Fruit fly (Drosophila melanogaster) whole organism, embryonic: ENCODE measurements around the gene CG34057.

ENCODE experiments used
- CG10209 ChIP-seq: fragments of 200-800 bp; sonication (Bioruptor generic); optimal IDR thresholded peaks from 3 replicates; lab custom pipeline; 2017; ENCODE audit warnings: missing biosample characterization, mild to moderate bottlenecking, missing genetic modification characterization, missing genetic modification reagents
- CG1233 ChIP-seq: fragments of 200-800 bp; sonication (Bioruptor generic); optimal IDR thresholded peaks from 4 replicates; lab custom pipeline; 2018; ENCODE audit warnings: missing biosample characterization, mild to moderate bottlenecking, missing genetic modification characterization
- CG12659 ChIP-seq: fragments of 200-800 bp; sonication (Bioruptor generic); optimal IDR thresholded peaks from 3 replicates; lab custom pipeline; 2017; ENCODE audit warnings: mild to moderate bottlenecking, missing biosample characterization, missing genetic modification reagents, missing genetic modification characterization
- CG13296 ChIP-seq: fragments of 200-800 bp; sonication (Bioruptor generic); optimal IDR thresholded peaks from 3 replicates; lab custom pipeline; 2018; ENCODE audit warnings: missing biosample characterization, mild to moderate bottlenecking, missing genetic modification characterization
- CG17829 ChIP-seq: fragments of 200-800 bp; optimal IDR thresholded peaks from 2 replicates; lab custom pipeline; 2019; ENCODE audit warnings: missing biosample characterization, mild to moderate bottlenecking, missing genetic modification characterization, moderate library complexity
- CG2116 ChIP-seq: fragments of 200-800 bp; sonication (Bioruptor generic); optimal IDR thresholded peaks from 3 replicates; lab custom pipeline; 2018; ENCODE audit warnings: missing biosample characterization, mild to moderate bottlenecking, missing genetic modification characterization
- CG31441 ChIP-seq: fragments of 200-800 bp; sonication (Bioruptor generic); IDR thresholded peaks from 2 replicates; pipeline ENCODE4 v1.3.6; 2022; ENCODE audit warnings: missing biosample characterization, missing genetic modification characterization
- CG32532 ChIP-seq: fragments of 200-800 bp; sonication (Bioruptor generic); IDR thresholded peaks from 2 replicates; pipeline ENCODE4 v1.3.6; 2022; ENCODE audit warnings: missing biosample characterization, missing genetic modification characterization
- CG4328 ChIP-seq: fragments of 200-800 bp; sonication (Bioruptor generic); optimal IDR thresholded peaks from 3 replicates; lab custom pipeline; 2017; ENCODE audit warnings: missing biosample characterization, missing genetic modification reagents, missing genetic modification characterization
- CG43689 ChIP-seq: fragments of 200-800 bp; sonication (Bioruptor generic); IDR thresholded peaks from 2 replicates; pipeline ENCODE4 v1.3.6; 2022; ENCODE audit warnings: missing biosample characterization, missing genetic modification characterization
- CG4404 ChIP-seq: fragments of 200-800 bp; sonication (Bioruptor generic); IDR thresholded peaks from 2 replicates; pipeline ENCODE4 v1.3.6; 2022; ENCODE audit warnings: missing biosample characterization, missing genetic modification characterization
- CG4730 ChIP-seq: fragments of 200-800 bp; sonication (Bioruptor generic); IDR thresholded peaks from 2 replicates; pipeline ENCODE4 v1.3.6; 2022; ENCODE audit warnings: missing biosample characterization, missing genetic modification characterization
- CG7372 ChIP-seq: fragments of 200-800 bp; sonication (Bioruptor generic); IDR thresholded peaks from 2 replicates; pipeline ENCODE4 v1.3.6; 2022; ENCODE audit warnings: missing biosample characterization, missing genetic modification characterization
- CG7556 ChIP-seq: fragments of 200-800 bp; sonication (Bioruptor generic); optimal IDR thresholded peaks from 2 replicates; lab custom pipeline; 2017; ENCODE audit warnings: missing biosample characterization, mild to moderate bottlenecking, missing genetic modification characterization
- CG8290 ChIP-seq, 3 experiments: fragments of 200-800 bp; sonication (Bioruptor generic); optimal IDR thresholded peaks; 2 replicates each; lab custom pipeline; 2016 to 2019; ENCODE audit warnings: missing biosample characterization in 3 of 3, missing genetic modification characterization in 3 of 3, mild to moderate bottlenecking in 2 of 3, moderate library complexity in 1 of 3
- CG9609 ChIP-seq: fragments of 200-800 bp; sonication (Bioruptor generic); optimal IDR thresholded peaks from 3 replicates; lab custom pipeline; 2016; ENCODE audit warnings: missing biosample characterization, missing genetic modification characterization
- CG9727 ChIP-seq: fragments of 200-800 bp; sonication (Bioruptor generic); optimal IDR thresholded peaks from 3 replicates; lab custom pipeline; 2017; ENCODE audit warnings: missing biosample characterization, mild to moderate bottlenecking, missing genetic modification characterization
- Dfd ChIP-seq, 2 experiments: fragments of >200 bp; optimal IDR thresholded peaks; 2 replicates each; lab custom pipeline; 2017; ENCODE audit warnings: missing biosample characterization in 2 of 2, missing genetic modification characterization in 2 of 2
- Dip3 ChIP-seq: fragments of 200-800 bp; sonication (Bioruptor generic); optimal IDR thresholded peaks from 3 replicates; lab custom pipeline; 2016; ENCODE audit warnings: missing biosample characterization, missing genetic modification characterization
- Dref ChIP-seq: fragments of 200-800 bp; sonication (Bioruptor generic); IDR thresholded peaks from 2 replicates; pipeline ENCODE4 v1.3.6; 2022; ENCODE audit warnings: missing biosample characterization, missing genetic modification characterization
- Elba2 ChIP-seq: fragments of 200-800 bp; sonication (Bioruptor generic); optimal IDR thresholded peaks from 3 replicates; lab custom pipeline; 2016; ENCODE audit warnings: missing biosample characterization, missing genetic modification characterization
- HLH3B ChIP-seq: fragments of 200-800 bp; sonication (Bioruptor generic); IDR thresholded peaks from 2 replicates; pipeline ENCODE4 v1.3.6; 2022; ENCODE audit warnings: missing biosample characterization, missing genetic modification characterization
- Hand ChIP-seq: fragments of 200-800 bp; sonication (Bioruptor generic); optimal IDR thresholded peaks from 2 replicates; lab custom pipeline; 2017; ENCODE audit warnings: mild to moderate bottlenecking, missing biosample characterization, missing genetic modification reagents, missing genetic modification characterization
- HmgZ ChIP-seq: fragments of 200-800 bp; sonication (Bioruptor generic); optimal IDR thresholded peaks from 2 replicates; lab custom pipeline; 2018; ENCODE audit warnings: missing biosample characterization, mild to moderate bottlenecking, missing genetic modification characterization
- Hr3 ChIP-seq: fragments of 200-800 bp; sonication (Bioruptor generic); optimal IDR thresholded peaks from 3 replicates; lab custom pipeline; 2016; ENCODE audit warnings: missing biosample characterization, missing genetic modification characterization
- Lpt ChIP-seq: fragments of >200 bp; optimal IDR thresholded peaks from 2 replicates; lab custom pipeline; 2018; ENCODE audit warnings: missing biosample characterization, missing genetic modification characterization
- Myb ChIP-seq: fragments of 200-800 bp; sonication (Bioruptor generic); optimal IDR thresholded peaks from 2 replicates; lab custom pipeline; 2016; ENCODE audit warnings: missing biosample characterization, missing genetic modification characterization
- Oli ChIP-seq: fragments of 200-800 bp; sonication (Bioruptor generic); optimal IDR thresholded peaks from 2 replicates; lab custom pipeline; 2018; ENCODE audit warnings: missing biosample characterization, mild to moderate bottlenecking, missing genetic modification characterization, moderate library complexity
- Xbp1 ChIP-seq: fragments of 200-800 bp; sonication (Bioruptor generic); optimal IDR thresholded peaks from 3 replicates; lab custom pipeline; 2016; ENCODE audit warnings: missing biosample characterization, mild to moderate bottlenecking, missing genetic modification characterization
- ara ChIP-seq: fragments of 200-800 bp; sonication (Bioruptor generic); IDR thresholded peaks from 2 replicates; pipeline ENCODE4 v1.3.6; 2022; ENCODE audit warnings: missing biosample characterization, missing genetic modification characterization
- caup ChIP-seq: fragments of 200-800 bp; sonication (Bioruptor generic); optimal IDR thresholded peaks from 3 replicates; lab custom pipeline; 2017; ENCODE audit warnings: missing biosample characterization, mild to moderate bottlenecking, missing genetic modification characterization, moderate library complexity; ENCODE audit not compliant: severe bottlenecking
- croc ChIP-seq: fragments of 200-800 bp; sonication (Bioruptor generic); conservative IDR thresholded peaks from 3 replicates; pipeline ENCODE4 v1.3.6; 2022; ENCODE audit warnings: missing biosample characterization, missing genetic modification characterization
- dpn ChIP-seq, 2 experiments: fragments of 200-800 bp; sonication (Bioruptor generic); optimal IDR thresholded peaks; 3 replicates each; lab custom pipeline; 2016; ENCODE audit warnings: missing biosample characterization in 2 of 2, missing genetic modification characterization in 2 of 2
- ems ChIP-seq: fragments of 200-800 bp; sonication (Bioruptor generic); optimal IDR thresholded peaks from 3 replicates; lab custom pipeline; 2016; ENCODE audit warnings: missing biosample characterization, missing genetic modification characterization
- gcm2 ChIP-seq: fragments of 200-800 bp; sonication (Bioruptor generic); optimal IDR thresholded peaks from 2 replicates; lab custom pipeline; 2016; ENCODE audit warnings: missing biosample characterization, missing genetic modification characterization
- org-1 ChIP-seq: fragments of 200-800 bp; sonication (Bioruptor generic); optimal IDR thresholded peaks from 2 replicates; lab custom pipeline; 2017; ENCODE audit warnings: missing biosample characterization, missing genetic modification characterization
- pan ChIP-seq, 4 experiments: fragments of >200 bp in 3 of 4; fragments of 200-800 bp in 1 of 4; sonication (Bioruptor generic) in 1 of 4; optimal IDR thresholded peaks in 3 of 4; IDR thresholded peaks in 1 of 4; 2 replicates each; pipeline versions ENCODE4 v1.3.6 to Lab custom; 2017 to 2022; ENCODE audit warnings: missing biosample characterization in 2 of 4, missing genetic modification characterization in 2 of 4, mixed read lengths in 1 of 4
- psq ChIP-seq: fragments of 200-800 bp; sonication (Bioruptor generic); optimal IDR thresholded peaks from 2 replicates; lab custom pipeline; 2017; ENCODE audit warnings: missing biosample characterization, missing genetic modification characterization
- row ChIP-seq: fragments of 200-800 bp; sonication (Bioruptor generic); IDR thresholded peaks from 3 replicates; pipeline ENCODE4 v1.3.6; 2022; ENCODE audit warnings: missing biosample characterization, missing genetic modification characterization
- schlank ChIP-seq: fragments of 200-800 bp; sonication (Bioruptor generic); optimal IDR thresholded peaks from 2 replicates; lab custom pipeline; 2018; ENCODE audit warnings: missing biosample characterization, mild to moderate bottlenecking, missing genetic modification characterization
- seq ChIP-seq: fragments of 200-800 bp; sonication (Bioruptor generic); IDR thresholded peaks from 2 replicates; pipeline ENCODE4 v1.3.6; 2022; ENCODE audit warnings: missing biosample characterization, missing genetic modification characterization
- sim ChIP-seq: fragments of 200-800 bp; sonication (Bioruptor generic); IDR thresholded peaks from 2 replicates; pipeline ENCODE4 v1.3.6; 2022; ENCODE audit warnings: missing biosample characterization, missing genetic modification characterization
- sisA ChIP-seq: fragments of 200-800 bp; sonication (Bioruptor generic); IDR thresholded peaks from 2 replicates; pipeline ENCODE4 v1.3.6; 2022; ENCODE audit warnings: missing biosample characterization, missing genetic modification characterization
- sna ChIP-seq: fragments of 200-800 bp; sonication (Bioruptor generic); IDR thresholded peaks from 2 replicates; pipeline ENCODE4 v1.3.6; 2022; ENCODE audit warnings: missing biosample characterization, missing genetic modification characterization; ENCODE audit not compliant: partially characterized antibody
- sr ChIP-seq: fragments of 200-800 bp; sonication (Bioruptor generic); IDR thresholded peaks from 3 replicates; pipeline ENCODE4 v1.3.6; 2022; ENCODE audit warnings: missing biosample characterization, missing genetic modification characterization
- tio ChIP-seq: fragments of 200-800 bp; sonication (Bioruptor generic); optimal IDR thresholded peaks from 2 replicates; lab custom pipeline; 2017; ENCODE audit warnings: missing biosample characterization, missing genetic modification characterization, inconsistent platforms
- vnd ChIP-seq: fragments of 200-800 bp; sonication (Bioruptor generic); IDR thresholded peaks from 3 replicates; pipeline ENCODE4 v1.3.6; 2022; ENCODE audit warnings: missing biosample characterization, missing genetic modification characterization; ENCODE audit not compliant: partially characterized antibody
- wdn ChIP-seq: fragments of 200-800 bp; sonication (Bioruptor generic); IDR thresholded peaks from 2 replicates; pipeline ENCODE4 v1.3.6; 2022; ENCODE audit warnings: missing biosample characterization, missing genetic modification characterization

Gene CG34057

dm6 chr3L:857063-858015 lies 39.8 kb upstream of the CG34057 start, which contains the start of gene dpr20 (continued):
- TF ChIP-seq Elba2 (no peak), CG7556 (GFP tag; lab: Kevin White, UChicago) (peak; percentile 61), CG17829 (tag; lab: Kevin White, UChicago) (peak; percentile 59), CG13296 (GFP tag; lab: Kevin White, UChicago) (peak; percentile 70), CG7372 (GFP tag; lab: Robert Waterston, UW) (peak; percentile 81), HmgZ (peak; percentile 65), vnd (GFP tag; lab: Robert Waterston, UW) (no peak), caup (peak; percentile 76), psq (no peak), CG4328 (GFP tag; lab: Kevin White, UChicago) (no peak), seq (GFP tag; lab: Robert Waterston, UW) (peak; percentile 81), Hr3 (peak; percentile 64), sna (no peak), org-1 (GFP tag; lab: Kevin White, UChicago) (peak; percentile 49), CG9609 (peak; percentile 71), Dref (no peak), CG43689 (GFP tag; lab: Robert Waterston, UW) (peak; percentile 80), wdn (GFP tag; lab: Robert Waterston, UW) (peak; percentile 87), CG8290 (GFP tag; optimal IDR thresholded peaks at IDR 0.05; lab: Kevin White, UChicago) (peak; percentile 13), CG8290 (tag; optimal IDR thresholded peaks at IDR 0.05; lab: Kevin White, UChicago) (peak; percentile 28 to 95), CG12659 (GFP tag; lab: Kevin White, UChicago) (peak; percentile 67), CG10209 (GFP tag; lab: Kevin White, UChicago) (peak; percentile 73), Xbp1 (GFP tag; lab: Kevin White, UChicago) (peak; percentile 81), tio (GFP tag; lab: Kevin White, UChicago) (peak; percentile 55), Dip3 (GFP tag; lab: Kevin White, UChicago) (peak; percentile 72), Hand (GFP tag; lab: Kevin White, UChicago) (peak; percentile 63), CG4404 (GFP tag; lab: Robert Waterston, UW) (peak; percentile 57; the same call in 1 of the 2 replicates), Myb (peak; percentile 58), ara (GFP tag; lab: Robert Waterston, UW) (peak; percentile 64), row (GFP tag; lab: Robert Waterston, UW) (peak; percentile 93), croc (GFP tag; lab: Robert Waterston, UW) (peak; percentile 48; the same call in 2 of the 3 replicates), schlank (peak; percentile 76), Oli (peak; percentile 67), pan (optimal IDR thresholded peaks at IDR 0.05; lab: Kevin White, UChicago) (no peak), pan (GFP tag; optimal IDR thresholded peaks at IDR 0.05 in 1 of 2, IDR thresholded peaks at IDR 0.05 in 1 of 2) (peak in 1 of 2 experiments; percentile 93), CG1233 (peak; percentile 34), CG31441 (GFP tag; lab: Robert Waterston, UW) (peak; percentile 59; the same call in 1 of the 2 replicates), Lpt (GFP tag; lab: Kevin White, UChicago) (no peak), Dfd (GFP tag; optimal IDR thresholded peaks at IDR 0.05; lab: Kevin White, UChicago) (no peak), CG4730 (GFP tag; lab: Robert Waterston, UW) (peak; percentile 76), HLH3B (GFP tag; lab: Robert Waterston, UW) (peak; percentile 88), gcm2 (GFP tag; lab: Kevin White, UChicago) (peak; percentile 17), dpn (GFP tag; optimal IDR thresholded peaks at IDR 0.05; lab: Kevin White, UChicago) (peak; percentile 79 to 82), ems (GFP tag; lab: Kevin White, UChicago) (peak; percentile 69), CG9727 (GFP tag; lab: Kevin White, UChicago) (peak; percentile 39), CG32532 (GFP tag; lab: Robert Waterston, UW) (peak; percentile 93), sisA (GFP tag; lab: Robert Waterston, UW) (peak; percentile 85), sr (GFP tag; lab: Robert Waterston, UW) (peak; percentile 66), sim (GFP tag; lab: Robert Waterston, UW) (peak; percentile 10; the same call in 1 of the 2 replicates), CG2116 (no peak)
